Worm (Caenorhabditis elegans) whole organism, young adult: ENCODE measurements around the gene sde-2.

Experiments
- F22D6.2 ChIP-seq: sonication (generic microtip); optimal IDR thresholded peaks from 2 replicates; lab custom pipeline; 2016; ENCODE audit warnings: mild to moderate bottlenecking, missing genetic modification characterization, missing compliant biosample characterization
- F57C9.4 ChIP-seq: sonication (generic microtip); optimal IDR thresholded peaks from 2 replicates; lab custom pipeline; 2017; ENCODE audit warnings: mild to moderate bottlenecking, missing genetic modification characterization, missing compliant biosample characterization
- atf-7 ChIP-seq: sonication (generic microtip); optimal IDR thresholded peaks from 2 replicates; lab custom pipeline; 2017; ENCODE audit warnings: mild to moderate bottlenecking, missing genetic modification characterization, missing compliant biosample characterization
- attf-3 ChIP-seq: fragments of 200-800 bp; sonication (Bioruptor generic); conservative IDR thresholded peaks from 2 replicates; pipeline ENCODE4 v1.3.6; 2022; ENCODE audit warnings: missing genetic modification reagents, missing genetic modification characterization, missing compliant biosample characterization
- bed-1 ChIP-seq: fragments of 200-800 bp; sonication (Bioruptor generic); IDR thresholded peaks from 2 replicates; pipeline ENCODE4 v1.3.6; 2022; ENCODE audit warnings: missing genetic modification reagents, missing genetic modification characterization, missing compliant biosample characterization
- ceh-40 ChIP-seq: fragments of 200-800 bp; sonication (Bioruptor generic); IDR thresholded peaks from 2 replicates; pipeline ENCODE4 v1.3.6; 2022; ENCODE audit warnings: missing genetic modification characterization, missing compliant biosample characterization
- gei-17 ChIP-seq: fragments of 200-800 bp; sonication (Bioruptor generic); optimal IDR thresholded peaks from 2 replicates; lab custom pipeline; 2018; ENCODE audit warnings: mild to moderate bottlenecking, missing genetic modification characterization, missing compliant biosample characterization
- hrde-1 ChIP-seq: sonication (generic microtip); optimal IDR thresholded peaks from 2 replicates; lab custom pipeline; 2016; ENCODE audit warnings: missing genetic modification characterization, mild to moderate bottlenecking, missing compliant biosample characterization, moderate library complexity, missing genotype, missing genetic modification reagents, borderline replicate concordance
- nfya-1 ChIP-seq: sonication (generic microtip); optimal IDR thresholded peaks from 2 replicates; lab custom pipeline; 2017; ENCODE audit warnings: antibody characterized with exemption, missing compliant biosample characterization, missing genetic modification characterization, borderline replicate concordance; ENCODE audit not compliant: insufficient read depth
- snpc-4 ChIP-seq, 5 experiments: fragments of 150-350 bp in 1 of 5; sonication (generic microtip) in 4 of 5; optimal IDR thresholded peaks; 2 replicates each; lab custom pipeline; 2014 to 2018; ENCODE audit warnings: missing genetic modification characterization in 5 of 5, missing biosample characterization in 3 of 5, antibody characterized with exemption in 2 of 5, mild to moderate bottlenecking in 2 of 5, missing compliant biosample characterization in 2 of 5, missing genotype in 2 of 5, moderate library complexity in 2 of 5, missing genetic modification reagents in 1 of 5
- somi-1 ChIP-seq: fragments of 200-800 bp; sonication (Bioruptor generic); optimal IDR thresholded peaks from 2 replicates; lab custom pipeline; 2018; ENCODE audit warnings: mild to moderate bottlenecking, missing genetic modification characterization, missing compliant biosample characterization
- tlf-1 ChIP-seq: fragments of 200-800 bp; sonication (Bioruptor generic); optimal IDR thresholded peaks from 2 replicates; lab custom pipeline; 2018; ENCODE audit warnings: mild to moderate bottlenecking, missing genetic modification characterization, missing compliant biosample characterization
- zim-3 ChIP-seq: sonication (generic microtip); optimal IDR thresholded peaks from 2 replicates; lab custom pipeline; 2017; ENCODE audit warnings: mild to moderate bottlenecking, missing genetic modification characterization, moderate library complexity, missing compliant biosample characterization

- TF ChIP-seq F57C9.4 (tag; lab: Kevin White, UChicago) (no peak), snpc-4 (GFP tag; optimal IDR thresholded peaks at IDR 0.05; lab: Kevin White, UChicago) (no peak), snpc-4 (tag; optimal IDR thresholded peaks at IDR 0.05; lab: Kevin White, UChicago) (no peak), zim-3 (no peak), nfya-1 (tag; lab: Kevin White, UChicago) (no peak), somi-1 (GFP tag; lab: Kevin White, UChicago) (no peak), F22D6.2 (tag; lab: Kevin White, UChicago) (no peak), tlf-1 (GFP tag; lab: Kevin White, UChicago) (no peak), attf-3 (no peak), bed-1 (GFP tag; lab: Robert Waterston, UW) (no peak), atf-7 (tag; lab: Kevin White, UChicago) (no peak), ceh-40 (GFP tag; lab: Robert Waterston, UW) (no peak), hrde-1 (tag; lab: Kevin White, UChicago) (no peak), gei-17 (GFP tag; lab: Kevin White, UChicago) (no peak)
Measured at ce11 chrV:13660115-13660514, 32.7 kb downstream of the sde-2 start.
